Comparison of ENCODE assay signal across 4 fruit fly cellular contexts in the genomic region with DNA sequence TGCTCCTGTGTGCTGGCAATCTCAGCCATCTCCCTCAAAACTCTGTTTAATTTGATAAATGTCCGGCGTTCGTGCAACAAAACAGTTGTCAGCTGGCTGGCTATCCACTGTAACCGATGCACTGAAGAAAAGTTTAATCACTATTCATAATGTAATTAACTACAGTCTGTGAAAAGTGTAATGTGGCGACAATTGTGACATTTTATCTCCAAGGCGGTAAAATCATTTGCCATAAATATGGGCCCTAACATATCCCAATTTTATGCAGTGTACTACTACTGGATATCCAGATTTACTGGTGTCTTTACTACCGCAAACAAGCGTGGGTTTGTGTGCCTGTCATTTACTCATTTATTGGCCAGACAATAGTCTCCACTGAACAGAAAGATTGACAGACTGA.
TF ChIP-seq lines count a peak whose summit lies in the region.

No protein-coding gene starts in this region.

- no peak for TF ChIP-seq CTCF in whole organism, embryonic (GFP tag; optimal IDR thresholded peaks at IDR 0.05; lab: Kevin White, UChicago)

TF ChIP-seq in whole organism, embryonic, 481 proteins besides CTCF, POLR2A, EP300 and RAD21 (continues in another document):
- TF ChIP-seq tap (tag; optimal IDR thresholded peaks at IDR 0.05; lab: Kevin White, UChicago) = peak; percentile 1
- peak; percentile 40 for TF ChIP-seq Asciz (GFP tag; optimal IDR thresholded peaks at IDR 0.05; lab: Kevin White, UChicago)
- 0 out of 2 replicates have a peak, but pooled peaks have one; percentile 39 for TF ChIP-seq seq (GFP tag; IDR thresholded peaks at IDR 0.05; lab: Robert Waterston, UW)
- peak; percentile 49 for TF ChIP-seq CG3407 (GFP tag; optimal IDR thresholded peaks at IDR 0.05; lab: Kevin White, UChicago)
- TF ChIP-seq nom (GFP tag; optimal IDR thresholded peaks at IDR 0.05; lab: Kevin White, UChicago) = no peak
- TF ChIP-seq CG1647 (GFP tag; optimal IDR thresholded peaks at IDR 0.05; lab: Kevin White, UChicago) = no peak
- 0 out of 2 replicates have a peak, but pooled peaks have one; percentile 54 for TF ChIP-seq CG14014 (GFP tag; IDR thresholded peaks at IDR 0.05; lab: Robert Waterston, UW)
- TF ChIP-seq wek (GFP tag; optimal IDR thresholded peaks at IDR 0.05; lab: Kevin White, UChicago) = no peak
- 0 out of 2 replicates have a peak, but pooled peaks have one; percentile 53 for TF ChIP-seq ranshi (GFP tag; IDR thresholded peaks at IDR 0.05; lab: Robert Waterston, UW)
- peak; percentile 70 for TF ChIP-seq dysf (GFP tag; IDR thresholded peaks at IDR 0.05; lab: Robert Waterston, UW)
- TF ChIP-seq grau (tag; optimal IDR thresholded peaks at IDR 0.05; lab: Kevin White, UChicago) = peak; percentile 40
- TF ChIP-seq HLH3B (GFP tag; IDR thresholded peaks at IDR 0.05; lab: Robert Waterston, UW) = peak; percentile 61; the same call in 1 of the 2 replicates
- peak; percentile 0 for TF ChIP-seq Xbp1 (GFP tag; optimal IDR thresholded peaks at IDR 0.05; lab: Kevin White, UChicago)
- TF ChIP-seq Trl (optimal IDR thresholded peaks at IDR 0.05; lab: Kevin White, UChicago) = no peak
- TF ChIP-seq Trl (GFP tag; optimal IDR thresholded peaks at IDR 0.05; lab: Kevin White, UChicago) = no peak
- no peak for TF ChIP-seq CG15073 (GFP tag; optimal IDR thresholded peaks at IDR 0.05; lab: Kevin White, UChicago)
- TF ChIP-seq Sry-δ (GFP tag; optimal IDR thresholded peaks at IDR 0.05; lab: Kevin White, UChicago) = no peak
- TF ChIP-seq CG6813 (GFP tag; optimal IDR thresholded peaks at IDR 0.05; lab: Kevin White, UChicago) = no peak
- TF ChIP-seq sr (GFP tag; IDR thresholded peaks at IDR 0.05; lab: Robert Waterston, UW) = peak; percentile 29; the same call in 1 of the 3 replicates
- peak; percentile 21 for TF ChIP-seq CG12659 (GFP tag; optimal IDR thresholded peaks at IDR 0.05; lab: Kevin White, UChicago)

TF ChIP-seq in whole organism, prepupa, 60 proteins besides CTCF, POLR2A, EP300 and RAD21 (continues in another document):
- TF ChIP-seq cyc (GFP tag; optimal IDR thresholded peaks at IDR 0.05; lab: Kevin White, UChicago) (peak; percentile 7), CG31627 (GFP tag; optimal IDR thresholded peaks at IDR 0.05; lab: Kevin White, UChicago) (peak; percentile 61), salr (GFP tag; optimal IDR thresholded peaks at IDR 0.05; lab: Kevin White, UChicago) (peak in 1 of 2 experiments; percentile 13), topi (GFP tag; optimal IDR thresholded peaks at IDR 0.05; lab: Kevin White, UChicago) (peak; percentile 7), CG6276 (GFP tag; optimal IDR thresholded peaks at IDR 0.05; lab: Kevin White, UChicago) (peak; percentile 68), CG6854 (GFP tag; optimal IDR thresholded peaks at IDR 0.05; lab: Kevin White, UChicago) (no peak), CG11902 (GFP tag; optimal IDR thresholded peaks at IDR 0.05; lab: Kevin White, UChicago) (no peak), Blimp-1 (GFP tag; optimal IDR thresholded peaks at IDR 0.05; lab: Kevin White, UChicago) (no peak), fd85E (GFP tag; optimal IDR thresholded peaks at IDR 0.05; lab: Kevin White, UChicago) (no peak), Eip78C (GFP tag; lab: Kevin White, UChicago) (peak; percentile 79), Eip75B (GFP tag; optimal IDR thresholded peaks at IDR 0.05; lab: Kevin White, UChicago) (peak; percentile 58), CG16779 (tag; optimal IDR thresholded peaks at IDR 0.05; lab: Kevin White, UChicago) (peak; percentile 16), fkh (GFP tag; optimal IDR thresholded peaks at IDR 0.05; lab: Kevin White, UChicago) (no peak), CG8119 (GFP tag; IDR thresholded peaks at IDR 0.05; lab: Robert Waterston, UW) (peak; percentile 74; the same call in 2 of the 3 replicates), lz (GFP tag; optimal IDR thresholded peaks at IDR 0.05; lab: Kevin White, UChicago) (peak; percentile 49), CG8319 (GFP tag; optimal IDR thresholded peaks at IDR 0.05; lab: Kevin White, UChicago) (peak; percentile 32), CG4318 (GFP tag; optimal IDR thresholded peaks at IDR 0.05; lab: Kevin White, UChicago) (peak; percentile 59), vri (GFP tag; optimal IDR thresholded peaks at IDR 0.05; lab: Kevin White, UChicago) (peak; percentile 19), Hr38 (GFP tag; optimal IDR thresholded peaks at IDR 0.05; lab: Kevin White, UChicago) (no peak), CG34406 (GFP tag; optimal IDR thresholded peaks at IDR 0.05; lab: Kevin White, UChicago) (peak; percentile 31), dsx (GFP tag; optimal IDR thresholded peaks at IDR 0.05; lab: Kevin White, UChicago; ENCODE audit: poor library complexity, severe bottlenecking) (no peak), acj6 (GFP tag; optimal IDR thresholded peaks at IDR 0.05; lab: Kevin White, UChicago) (peak; percentile 80)

TF ChIP-seq in whole organism, pupa, 21 proteins besides CTCF, POLR2A, EP300 and RAD21:
- TF ChIP-seq CG8159 (tag; optimal IDR thresholded peaks at IDR 0.05; lab: Kevin White, UChicago) (peak; percentile 44), EcR (GFP tag; optimal IDR thresholded peaks at IDR 0.05; lab: Kevin White, UChicago) (no peak), CG12605 (GFP tag; IDR thresholded peaks at IDR 0.05; lab: Robert Waterston, UW) (peak; percentile 35; the same call in 1 of the 2 replicates), CG13204 (GFP tag; optimal IDR thresholded peaks at IDR 0.05; lab: Kevin White, UChicago) (no peak), fd96Ca (GFP tag; IDR thresholded peaks at IDR 0.05; lab: Robert Waterston, UW) (peak; percentile 88), CG32121 (GFP tag; IDR thresholded peaks at IDR 0.05; lab: Robert Waterston, UW) (peak; percentile 71), CG34367 (tag; optimal IDR thresholded peaks at IDR 0.05; lab: Kevin White, UChicago) (peak; percentile 21), Ets98B (GFP tag; IDR thresholded peaks at IDR 0.05; lab: Robert Waterston, UW) (peak; percentile 71), Pif1B (GFP tag; optimal IDR thresholded peaks at IDR 0.05; lab: Kevin White, UChicago) (peak; percentile 24), CG17806 (tag; optimal IDR thresholded peaks at IDR 0.05; lab: Kevin White, UChicago) (peak; percentile 60), CG10348 (GFP tag; IDR thresholded peaks at IDR 0.05; lab: Robert Waterston, UW) (no peak), Pif1A (GFP tag; optimal IDR thresholded peaks at IDR 0.05; lab: Kevin White, UChicago) (peak; percentile 62), gl (tag; optimal IDR thresholded peaks at IDR 0.05; lab: Kevin White, UChicago) (no peak), CG4496 (GFP tag; IDR thresholded peaks at IDR 0.05; lab: Robert Waterston, UW) (peak; percentile 91), CG8301 (tag; optimal IDR thresholded peaks at IDR 0.05; lab: Kevin White, UChicago) (peak; percentile 77), CG15710 (tag; optimal IDR thresholded peaks at IDR 0.05; lab: Kevin White, UChicago) (peak; percentile 44), rn (GFP tag; IDR thresholded peaks at IDR 0.05; lab: Robert Waterston, UW) (peak; percentile 71), CG14655 (GFP tag; optimal IDR thresholded peaks at IDR 0.05; lab: Kevin White, UChicago) (peak; percentile 76), Snoo (tag; optimal IDR thresholded peaks at IDR 0.05; lab: Kevin White, UChicago) (peak; percentile 29), D1 (tag; optimal IDR thresholded peaks at IDR 0.05; lab: Kevin White, UChicago) (no peak), CG9948 (tag; optimal IDR thresholded peaks at IDR 0.05; lab: Kevin White, UChicago) (peak; percentile 58)
TF ChIP-seq in whole organism, pupa: peak in this region for 16.

TF ChIP-seq in whole organism, wandering third instar larva, 38 proteins besides CTCF, POLR2A, EP300 and RAD21:
- TF ChIP-seq rgr (GFP tag; optimal IDR thresholded peaks at IDR 0.05; lab: Kevin White, UChicago) = peak; percentile 11
- TF ChIP-seq dl (GFP tag; optimal IDR thresholded peaks at IDR 0.05; lab: Kevin White, UChicago; ENCODE audit: insufficient read depth in 1 of 2, partially characterized antibody in 2 of 2) = no peak
- peak; percentile 13 for TF ChIP-seq ey (GFP tag; optimal IDR thresholded peaks at IDR 0.05; lab: Kevin White, UChicago)
- no peak for TF ChIP-seq Dfd (GFP tag; optimal IDR thresholded peaks at IDR 0.05; lab: Kevin White, UChicago)
- TF ChIP-seq usp (GFP tag; optimal IDR thresholded peaks at IDR 0.05; lab: Kevin White, UChicago) = no peak
- no peak for TF ChIP-seq pan (optimal IDR thresholded peaks at IDR 0.05; lab: Kevin White, UChicago)
- no peak for TF ChIP-seq Rel (GFP tag; optimal IDR thresholded peaks at IDR 0.05; lab: Kevin White, UChicago)
- no peak for TF ChIP-seq Rel (tag; optimal IDR thresholded peaks at IDR 0.05; lab: Kevin White, UChicago)
- no peak for TF ChIP-seq Abd-B (GFP tag; optimal IDR thresholded peaks at IDR 0.05; lab: Kevin White, UChicago)
- TF ChIP-seq foxo (GFP tag; optimal IDR thresholded peaks at IDR 0.05; lab: Kevin White, UChicago) = peak in 1 of 2 experiments; percentile 35
- no peak for TF ChIP-seq Mio (GFP tag; optimal IDR thresholded peaks at IDR 0.05; lab: Kevin White, UChicago)
- TF ChIP-seq fru (GFP tag; optimal IDR thresholded peaks at IDR 0.05; lab: Kevin White, UChicago) = peak; percentile 30
- TF ChIP-seq CrebA (GFP tag; optimal IDR thresholded peaks at IDR 0.05; lab: Kevin White, UChicago; ENCODE audit: borderline replicate concordance) = no peak
- peak; percentile 2 for TF ChIP-seq br (GFP tag; optimal IDR thresholded peaks at IDR 0.05; lab: Kevin White, UChicago)
